Worm (Caenorhabditis elegans): ENCODE measurements around the gene Y62H9A.10.

Gene Y62H9A.10

DNA sequence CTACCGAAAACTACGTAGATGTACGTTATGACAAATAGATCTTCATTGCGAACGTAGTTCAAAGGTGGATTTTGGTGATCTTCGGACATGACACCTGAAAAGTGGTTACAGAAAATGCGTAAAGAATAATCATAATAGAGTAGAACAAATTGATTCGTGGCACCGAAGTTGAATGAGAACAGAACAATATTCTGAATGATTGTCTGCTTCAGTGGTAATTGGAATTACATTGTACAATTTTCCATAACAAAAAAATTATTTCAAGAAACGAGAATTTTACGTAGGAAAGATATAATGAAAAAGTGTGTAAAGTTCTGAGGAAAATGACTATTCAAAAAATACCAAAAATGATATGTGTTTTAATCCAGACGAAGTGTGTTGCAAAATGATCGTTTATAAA, at the start of gene Y62H9A.10:
TSS of gene Y62H9A.10 (minus strand) at position 101 of the 400 bp plus-strand sequence.
- TF ChIP-seq ztf-6 (GFP tag; IDR thresholded peaks at IDR 0.05) (no peak), nhr-179 (tag; optimal IDR thresholded peaks at IDR 0.05) (no peak), madf-8 (GFP tag; conservative IDR thresholded peaks at IDR 0.05) (no peak), rpc-1 (optimal IDR thresholded peaks at IDR 0.05) (no peak), rpc-1 (tag; optimal IDR thresholded peaks at IDR 0.05) (no peak), snpc-3.4 (tag; optimal IDR thresholded peaks at IDR 0.05) (no peak), ama-1 (optimal IDR thresholded peaks at IDR 0.05) (no peak), ama-1 (GFP tag; optimal IDR thresholded peaks at IDR 0.05) (no peak), lsy-27 (tag; optimal IDR thresholded peaks at IDR 0.05; ENCODE audit: borderline replicate concordance, insufficient read depth) (no peak), nhr-120 (GFP tag; IDR thresholded peaks at IDR 0.05) (no peak), efl-1 (GFP tag; optimal IDR thresholded peaks at IDR 0.05) (no peak), F55B11.4 (tag; optimal IDR thresholded peaks at IDR 0.05; ENCODE audit: borderline replicate concordance, insufficient read depth) (no peak), nfya-1 (tag; optimal IDR thresholded peaks at IDR 0.05; ENCODE audit: borderline replicate concordance, insufficient read depth) (no peak), lin-40 (tag; optimal IDR thresholded peaks at IDR 0.05) (no peak), nhr-80 (tag; optimal IDR thresholded peaks at IDR 0.05) (no peak), F37B4.10 (GFP tag; IDR thresholded peaks at IDR 0.05) (no peak), ceh-27 (GFP tag; optimal IDR thresholded peaks at IDR 0.05) (no peak), ceh-40 (GFP tag; IDR thresholded peaks at IDR 0.05) (no peak), nhr-27 (tag; optimal IDR thresholded peaks at IDR 0.05) (no peak), dpff-1 (tag; optimal IDR thresholded peaks at IDR 0.05) (no peak), F49E8.2 (tag; optimal IDR thresholded peaks at IDR 0.05; ENCODE audit: insufficient read depth) (no peak), mes-4 (tag; optimal IDR thresholded peaks at IDR 0.05) (no peak)

DNA sequence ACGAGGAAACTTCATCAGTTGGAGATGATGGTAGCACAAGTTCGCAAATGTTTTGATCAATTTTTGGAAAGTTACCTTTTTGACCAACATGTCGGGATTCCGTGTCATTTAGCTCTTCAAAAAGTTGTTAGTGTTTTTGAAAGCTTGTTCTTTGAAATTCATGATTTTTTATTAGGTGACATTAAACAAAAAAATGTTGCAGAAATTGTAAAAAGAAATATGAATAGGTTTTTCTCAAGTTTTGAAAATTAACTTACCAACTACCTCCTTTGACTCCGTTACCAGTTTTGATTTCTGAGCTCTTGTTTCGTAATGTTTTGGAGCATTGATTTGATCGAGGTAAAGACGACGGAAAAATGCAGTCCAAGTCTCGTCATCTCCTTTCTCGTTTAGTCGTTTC, 49.6 kb upstream of the Y62H9A.10 start:
- TF ChIP-seq ztf-22 (GFP tag; optimal IDR thresholded peaks at IDR 0.05) (no peak), ceh-79 (tag; optimal IDR thresholded peaks at IDR 0.05) (no peak), madf-6 (GFP tag; IDR thresholded peaks at IDR 0.05) (no peak), let-607 (tag; optimal IDR thresholded peaks at IDR 0.05) (no peak)

DNA sequence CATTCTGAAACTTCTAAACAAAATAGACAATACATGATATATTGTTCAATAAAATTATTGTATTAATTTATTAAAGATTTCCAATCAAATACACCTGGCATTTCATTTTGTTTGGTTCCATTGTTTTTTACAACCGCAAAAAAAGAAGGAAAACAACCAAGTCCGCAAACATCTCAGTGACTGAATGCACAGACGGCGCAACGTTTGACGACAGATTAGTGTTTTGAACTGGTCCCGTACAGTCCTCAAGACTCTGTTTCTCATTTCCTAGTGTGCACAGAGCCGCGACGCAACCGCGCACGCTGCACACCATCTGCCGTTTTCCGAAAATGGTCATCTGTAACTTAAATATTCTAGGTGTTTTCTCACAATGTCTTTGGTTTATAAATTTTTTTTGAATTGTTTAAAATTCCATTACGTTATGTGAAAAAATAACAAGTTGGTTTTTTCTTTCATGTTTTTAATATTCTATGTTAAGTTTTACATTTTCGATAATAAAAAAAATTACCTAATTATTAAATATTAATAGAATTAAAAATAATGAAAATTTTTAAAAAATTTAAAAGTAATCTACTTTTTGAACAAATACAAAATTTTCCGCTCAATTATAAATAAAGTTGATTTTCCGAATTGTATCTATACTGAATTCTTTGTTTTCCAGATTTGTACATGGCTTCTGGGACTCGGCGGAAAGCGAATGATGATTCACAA, 45.8 kb upstream of the Y62H9A.10 start, which contains the start of gene lsd-1:
TSS of gene lsd-1 (plus strand) at position 661 of the 711 bp plus-strand sequence.
- TF ChIP-seq ceh-58 (GFP tag; IDR thresholded peaks at IDR 0.05) (no peak), nhr-179 (tag; optimal IDR thresholded peaks at IDR 0.05) (no peak), attf-5 (GFP tag; optimal IDR thresholded peaks at IDR 0.05) (peak; percentile 20), Y95B8A.8 (GFP tag; IDR thresholded peaks at IDR 0.05) (no peak), hmg-20 (GFP tag; IDR thresholded peaks at IDR 0.05) (no peak)

DNA sequence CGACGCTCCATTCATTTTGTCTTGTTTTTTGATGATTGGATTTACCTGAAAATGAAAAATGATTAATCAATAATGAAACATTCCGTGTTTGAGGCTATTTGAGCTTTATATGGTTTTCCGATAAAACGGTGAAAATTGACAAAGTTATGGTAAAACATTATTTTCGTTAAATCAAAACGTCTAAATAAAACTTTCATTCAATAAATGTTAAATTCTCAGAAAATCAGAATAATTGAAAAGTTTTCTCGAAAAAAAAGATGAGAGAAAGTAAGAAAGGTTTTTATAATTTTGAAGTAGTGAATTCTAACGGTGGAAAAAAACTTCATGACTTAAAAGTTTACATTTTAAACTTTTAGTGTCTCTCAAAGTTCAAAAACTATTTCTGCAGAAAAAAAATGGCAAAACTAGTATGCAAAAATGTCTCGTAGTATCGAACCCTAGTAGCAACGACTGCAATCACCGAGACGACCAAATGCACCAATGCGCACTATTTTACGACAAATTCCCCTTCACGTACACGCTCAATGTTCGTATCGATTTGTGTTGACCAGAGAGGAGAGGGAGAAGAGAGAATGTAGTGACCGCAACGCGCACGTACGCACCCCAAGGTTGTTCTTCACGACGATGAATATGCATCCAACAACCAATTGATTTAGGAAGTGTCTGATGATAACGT, 44.4 kb upstream of the Y62H9A.10 start, which contains the start of gene nfya-1:
TSS of gene nfya-1 (minus strand) at position 51 of the 676 bp plus-strand sequence.
- peak; percentile 19 for TF ChIP-seq gei-17 (GFP tag; optimal IDR thresholded peaks at IDR 0.05)
- TF ChIP-seq ceh-27 (GFP tag; optimal IDR thresholded peaks at IDR 0.05): peak; percentile 51
- TF ChIP-seq lin-40 (tag; optimal IDR thresholded peaks at IDR 0.05): peak; percentile 39
- peak; percentile 11 for TF ChIP-seq nhr-80 (tag; optimal IDR thresholded peaks at IDR 0.05)
- TF ChIP-seq F33H1.4 (GFP tag; IDR thresholded peaks at IDR 0.05): no peak

All from whole organism, young adult.